Worm (Caenorhabditis elegans): ENCODE measurements around the gene nhr-270.

DNA sequence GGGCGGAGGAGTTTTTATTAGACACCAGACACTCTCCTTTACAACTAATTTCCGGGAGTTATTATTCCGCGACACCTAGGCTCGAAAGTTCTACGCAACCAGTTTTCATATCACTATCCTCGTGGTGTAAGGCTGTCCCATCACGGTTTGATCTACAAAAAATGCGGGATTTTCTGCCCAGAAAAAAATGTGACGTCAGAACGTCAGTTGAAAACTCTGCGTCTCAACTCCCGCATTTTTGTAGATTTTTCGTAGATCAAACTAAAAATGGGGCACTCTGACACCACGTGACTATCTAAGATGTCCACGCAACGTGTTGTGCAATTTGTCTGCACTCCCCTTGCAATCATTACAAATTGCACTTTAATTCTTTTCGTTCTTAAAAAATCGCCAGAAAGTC, 39.8 kb downstream of the nhr-270 start, which contains the start of gene str-238:
- TF ChIP-seq F13C5.2 (tag; optimal IDR thresholded peaks at IDR 0.05) (no peak), B0310.2 (tag; optimal IDR thresholded peaks at IDR 0.05) (no peak), tbx-11 (GFP tag; IDR thresholded peaks at IDR 0.05) (no peak), sea-1 (GFP tag; conservative IDR thresholded peaks at IDR 0.05) (no peak), hmbx-1 (tag; optimal IDR thresholded peaks at IDR 0.05) (no peak)
